Worm (Caenorhabditis elegans) whole organism, early embryonic: ENCODE results near the gene nhr-27.
A peak's percentile ranks its signal among the peaks of the same experiment; 100 is the strongest.

Experiments
- ceh-13 ChIP-seq: fragments of 200-800 bp; sonication (Bioruptor generic); optimal IDR thresholded peaks from 2 replicates; lab custom pipeline; 2018; ENCODE audit warnings: mild to moderate bottlenecking, missing genetic modification characterization, missing compliant biosample characterization
- pes-1 ChIP-seq: fragments of 200-800 bp; sonication (Bioruptor generic); IDR thresholded peaks from 2 replicates; pipeline ENCODE4 v1.3.6; 2022; ENCODE audit warnings: missing genetic modification reagents, missing genetic modification characterization, missing compliant biosample characterization
- tbx-11 ChIP-seq: fragments of 200-800 bp; sonication (Bioruptor generic); IDR thresholded peaks from 2 replicates; pipeline ENCODE4 v1.3.6; 2022; ENCODE audit warnings: missing genetic modification characterization, missing compliant biosample characterization

The nhr-27 gene

DNA sequence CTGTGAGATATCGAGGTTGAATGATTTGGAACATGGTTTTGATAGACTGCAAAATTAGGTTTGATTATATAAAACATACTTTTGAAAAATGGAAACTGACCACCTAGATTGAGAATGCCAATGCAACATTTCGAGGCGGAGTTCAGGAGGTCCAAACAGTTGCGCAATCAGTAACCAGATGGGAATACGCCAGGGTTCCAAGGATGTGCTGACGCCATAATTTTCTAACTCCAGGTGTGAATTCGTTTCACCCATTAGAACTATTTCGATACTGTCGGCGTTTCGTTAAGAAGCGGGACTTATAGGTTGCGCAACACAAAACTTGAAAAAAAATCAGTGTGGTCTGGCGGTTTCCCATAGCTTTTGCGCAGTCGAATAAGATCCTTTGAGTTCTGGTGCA is 148.3 kb downstream of the nhr-27 start, which contains the start of gene C02B4.3:
Gene C02B4.3 (minus strand): TSS at position 34 of the 400 bp plus-strand sequence.
- TF ChIP-seq ceh-13 (no peak), pes-1 (no peak), tbx-11 (GFP tag; lab: Robert Waterston, UW) (no peak)

- no peak for TF ChIP-seq ceh-13
- TF ChIP-seq pes-1, result 0 out of 2 replicates have a peak, but pooled peaks have one; percentile 49
These were observed 151.6 kb downstream of the nhr-27 start for ce11 chrX:12656420-12657033.
